Fruit fly (Drosophila melanogaster) whole organism, embryonic: ENCODE results near the gene zye.

Experiments used
- Bdp1 ChIP-seq: fragments of 200-800 bp; sonication (Bioruptor generic); optimal IDR thresholded peaks from 3 replicates; lab custom pipeline; 2016; ENCODE audit warnings: missing biosample characterization, missing genetic modification characterization
- Blimp-1 ChIP-seq: fragments of 200-800 bp; sonication (Bioruptor generic); optimal IDR thresholded peaks from 3 replicates; lab custom pipeline; 2018; ENCODE audit warnings: missing biosample characterization, missing genetic modification characterization, mild to moderate bottlenecking, moderate library complexity, missing genetic modification reagents
- CG10267 ChIP-seq: fragments of 200-800 bp; sonication (Bioruptor generic); optimal IDR thresholded peaks from 2 replicates; lab custom pipeline; 2018; ENCODE audit warnings: missing biosample characterization, mild to moderate bottlenecking, missing genetic modification characterization, moderate library complexity
- CG10654 ChIP-seq: fragments of 200-800 bp; sonication (Bioruptor generic); optimal IDR thresholded peaks from 2 replicates; lab custom pipeline; 2016; ENCODE audit warnings: missing biosample characterization, missing genetic modification characterization
- CG11696 ChIP-seq: fragments of 200-800 bp; sonication (Bioruptor generic); IDR thresholded peaks from 2 replicates; pipeline ENCODE4 v1.3.6; 2022; ENCODE audit warnings: missing biosample characterization, missing genetic modification characterization
- CG11723 ChIP-seq: fragments of 200-800 bp; sonication (Bioruptor generic); optimal IDR thresholded peaks from 2 replicates; lab custom pipeline; 2017; ENCODE audit warnings: missing biosample characterization, mild to moderate bottlenecking, missing genetic modification characterization
- CG12236 ChIP-seq: fragments of 200-800 bp; sonication (Bioruptor generic); optimal IDR thresholded peaks from 2 replicates; lab custom pipeline; 2016; ENCODE audit warnings: missing biosample characterization, missing genetic modification characterization
- CG13287 ChIP-seq: fragments of 200-800 bp; sonication (Bioruptor generic); IDR thresholded peaks from 2 replicates; pipeline ENCODE4 v1.3.6; 2022; ENCODE audit warnings: missing biosample characterization, missing genetic modification characterization; ENCODE audit not compliant: partially characterized antibody
- CG13775 ChIP-seq: fragments of 200-800 bp; sonication (Bioruptor generic); optimal IDR thresholded peaks from 3 replicates; lab custom pipeline; 2017; ENCODE audit warnings: missing biosample characterization, mild to moderate bottlenecking, missing genetic modification characterization
- CG15073 ChIP-seq: fragments of 200-800 bp; sonication (Bioruptor generic); optimal IDR thresholded peaks from 2 replicates; lab custom pipeline; 2016; ENCODE audit warnings: missing biosample characterization, missing genetic modification characterization
- CG1529 ChIP-seq: fragments of 200-800 bp; sonication (Bioruptor generic); optimal IDR thresholded peaks from 3 replicates; lab custom pipeline; 2018; ENCODE audit warnings: missing biosample characterization, missing genetic modification characterization
- CG1602 ChIP-seq: fragments of 200-800 bp; sonication (Bioruptor generic); optimal IDR thresholded peaks from 3 replicates; lab custom pipeline; 2016; ENCODE audit warnings: missing biosample characterization, missing genetic modification characterization
- CG16813 ChIP-seq: fragments of 200-800 bp; sonication (Bioruptor generic); IDR thresholded peaks from 3 replicates; pipeline ENCODE4 v1.3.6; 2022; ENCODE audit warnings: missing biosample characterization, missing genetic modification characterization; ENCODE audit not compliant: partially characterized antibody
- CG2875 ChIP-seq: fragments of 200-800 bp; sonication (Bioruptor generic); optimal IDR thresholded peaks from 2 replicates; lab custom pipeline; 2017; ENCODE audit warnings: missing biosample characterization, mild to moderate bottlenecking, missing genetic modification characterization, missing genetic modification reagents
- CG34376 ChIP-seq: fragments of 200-800 bp; sonication (Bioruptor generic); optimal IDR thresholded peaks from 2 replicates; lab custom pipeline; 2018; ENCODE audit warnings: missing biosample characterization, mild to moderate bottlenecking, missing genetic modification characterization
- CG3726 ChIP-seq: fragments of 200-800 bp; sonication (Bioruptor generic); IDR thresholded peaks from 3 replicates; pipeline ENCODE4, ENCODE4 v1.3.6; 2022; ENCODE audit warnings: missing biosample characterization, missing genetic modification characterization
- CG4282 ChIP-seq: fragments of 200-800 bp; sonication (Bioruptor generic); optimal IDR thresholded peaks from 2 replicates; lab custom pipeline; 2016; ENCODE audit warnings: missing biosample characterization, missing genetic modification characterization
- CG7786 ChIP-seq: fragments of 200-800 bp; sonication (Bioruptor generic); optimal IDR thresholded peaks from 2 replicates; lab custom pipeline; 2016; ENCODE audit warnings: missing biosample characterization, missing genetic modification characterization
- CG9437 ChIP-seq: fragments of 200-800 bp; sonication (Bioruptor generic); optimal IDR thresholded peaks from 2 replicates; lab custom pipeline; 2018; ENCODE audit warnings: missing biosample characterization, mild to moderate bottlenecking, missing genetic modification characterization
- CkIIα-i1 ChIP-seq: fragments of 200-800 bp; sonication (Bioruptor generic); IDR thresholded peaks from 2 replicates; pipeline ENCODE4 v1.3.6; 2022; ENCODE audit warnings: missing biosample characterization, missing genetic modification characterization
- Doc2 ChIP-seq: fragments of 200-800 bp; sonication (Bioruptor generic); IDR thresholded peaks from 2 replicates; pipeline ENCODE4 v1.3.6; 2022; ENCODE audit warnings: missing biosample characterization, missing genetic modification characterization
- E2f1 ChIP-seq: fragments of 200-800 bp; sonication (Bioruptor generic); IDR thresholded peaks from 2 replicates; pipeline ENCODE4 v1.3.6; 2022; ENCODE audit warnings: missing biosample characterization, missing genetic modification characterization
- Gsc ChIP-seq: fragments of 200-800 bp; sonication (Bioruptor generic); IDR thresholded peaks from 2 replicates; pipeline ENCODE4 v1.3.6; 2022; ENCODE audit warnings: missing biosample characterization, missing genetic modification characterization
- H2.0 ChIP-seq: fragments of 200-800 bp; sonication (Bioruptor generic); IDR thresholded peaks from 2 replicates; pipeline ENCODE4 v1.3.6; 2022; ENCODE audit warnings: missing biosample characterization, missing genetic modification characterization
- Hmr ChIP-seq: fragments of 200-800 bp; sonication (Bioruptor generic); optimal IDR thresholded peaks from 3 replicates; lab custom pipeline; 2017; ENCODE audit warnings: mild to moderate bottlenecking, missing biosample characterization, missing genetic modification reagents, missing genetic modification characterization
- Mrtf ChIP-seq: fragments of 200-800 bp; sonication (Bioruptor generic); IDR thresholded peaks from 3 replicates; pipeline ENCODE4 v1.3.6; 2022; ENCODE audit warnings: missing biosample characterization, missing genetic modification characterization
- NC2β ChIP-seq: fragments of 200-800 bp; sonication (Bioruptor generic); optimal IDR thresholded peaks from 2 replicates; lab custom pipeline; 2016; ENCODE audit warnings: missing biosample characterization, missing genetic modification characterization
- Nf-YB ChIP-seq: fragments of 200-800 bp; sonication (Bioruptor generic); optimal IDR thresholded peaks from 3 replicates; lab custom pipeline; 2019; ENCODE audit warnings: missing biosample characterization, mild to moderate bottlenecking, missing genetic modification characterization, moderate library complexity
- Nf-YC ChIP-seq: fragments of 200-800 bp; optimal IDR thresholded peaks from 3 replicates; lab custom pipeline; 2019; ENCODE audit warnings: missing biosample characterization, mild to moderate bottlenecking, missing genetic modification characterization, moderate library complexity
- Oaz ChIP-seq: fragments of 200-800 bp; sonication (Bioruptor generic); IDR thresholded peaks from 2 replicates; pipeline ENCODE4 v1.3.6; 2022; ENCODE audit warnings: missing biosample characterization, missing genetic modification characterization
- Optix ChIP-seq: fragments of 200-800 bp; sonication (Bioruptor generic); IDR thresholded peaks from 3 replicates; pipeline ENCODE4 v1.3.6; 2022; ENCODE audit warnings: missing biosample characterization, missing genetic modification characterization
- Poxn ChIP-seq: fragments of 200-800 bp; sonication (Bioruptor generic); IDR thresholded peaks from 2 replicates; pipeline ENCODE4 v1.3.6; 2022; ENCODE audit warnings: missing biosample characterization, missing genetic modification characterization
- Sin3A ChIP-seq: fragments of >200 bp; optimal IDR thresholded peaks from 2 replicates; lab custom pipeline; 2018
- Sox100B ChIP-seq: fragments of 200-800 bp; sonication (Bioruptor generic); optimal IDR thresholded peaks from 3 replicates; lab custom pipeline; 2018; ENCODE audit warnings: missing biosample characterization, mild to moderate bottlenecking, missing genetic modification characterization
- Trl ChIP-seq, 3 experiments: fragments of >200 bp in 2 of 3; fragments of 200-800 bp in 1 of 3; sonication (Bioruptor generic) in 1 of 3; optimal IDR thresholded peaks; 2 replicates in 1 of 3; 3 replicates in 2 of 3; lab custom pipeline; 2016 to 2017; ENCODE audit warnings: missing biosample characterization in 1 of 3, missing genetic modification characterization in 1 of 3
- chm ChIP-seq: fragments of 200-800 bp; sonication (Bioruptor generic); IDR thresholded peaks from 2 replicates; pipeline ENCODE4 v1.3.6; 2022; ENCODE audit warnings: missing biosample characterization, missing genetic modification characterization
- cwo ChIP-seq: fragments of 200-800 bp; sonication (Bioruptor generic); optimal IDR thresholded peaks from 3 replicates; lab custom pipeline; 2017; ENCODE audit warnings: missing biosample characterization, missing genetic modification characterization, mild to moderate bottlenecking, moderate library complexity, missing genetic modification reagents
- emc ChIP-seq: fragments of 200-800 bp; sonication (Bioruptor generic); optimal IDR thresholded peaks from 2 replicates; lab custom pipeline; 2016; ENCODE audit warnings: missing biosample characterization, missing genetic modification characterization
- esg ChIP-seq: fragments of 200-800 bp; sonication (Bioruptor generic); conservative IDR thresholded peaks from 2 replicates; pipeline ENCODE4 v1.3.6; 2022; ENCODE audit warnings: missing biosample characterization, missing genetic modification characterization
- fd102C ChIP-seq: fragments of 200-800 bp; sonication (Bioruptor generic); optimal IDR thresholded peaks from 2 replicates; lab custom pipeline; 2018; ENCODE audit warnings: missing biosample characterization, mild to moderate bottlenecking, missing genetic modification characterization, moderate library complexity
- gfzf ChIP-seq: fragments of 200-800 bp; sonication (Bioruptor generic); optimal IDR thresholded peaks from 2 replicates; lab custom pipeline; 2016; ENCODE audit warnings: missing biosample characterization, mild to moderate bottlenecking, missing genetic modification characterization, moderate library complexity
- klu ChIP-seq: fragments of 200-800 bp; sonication (Bioruptor generic); IDR thresholded peaks from 2 replicates; pipeline ENCODE4 v1.3.6; 2022; ENCODE audit warnings: missing biosample characterization, missing genetic modification characterization
- lilli ChIP-seq: fragments of 200-800 bp; sonication (Bioruptor generic); optimal IDR thresholded peaks from 3 replicates; lab custom pipeline; 2016; ENCODE audit warnings: missing biosample characterization, missing genetic modification characterization
- lmd ChIP-seq: fragments of 200-800 bp; sonication (Bioruptor generic); IDR thresholded peaks from 2 replicates; pipeline ENCODE4 v1.3.6; 2022; ENCODE audit warnings: missing biosample characterization, missing genetic modification characterization
- org-1 ChIP-seq: fragments of 200-800 bp; sonication (Bioruptor generic); optimal IDR thresholded peaks from 2 replicates; lab custom pipeline; 2017; ENCODE audit warnings: missing biosample characterization, missing genetic modification characterization
- repo ChIP-seq: fragments of 200-800 bp; sonication (Bioruptor generic); optimal IDR thresholded peaks from 2 replicates; lab custom pipeline; 2016; ENCODE audit warnings: missing biosample characterization, missing genetic modification characterization
- scrt ChIP-seq: fragments of 200-800 bp; sonication (Bioruptor generic); optimal IDR thresholded peaks from 2 replicates; lab custom pipeline; 2018; ENCODE audit warnings: missing biosample characterization, mild to moderate bottlenecking, missing genetic modification characterization, moderate library complexity
- trh ChIP-seq: fragments of 200-800 bp; sonication (Bioruptor generic); optimal IDR thresholded peaks from 2 replicates; lab custom pipeline; 2016; ENCODE audit warnings: missing biosample characterization, missing genetic modification characterization
- usp ChIP-seq: fragments of >200 bp; optimal IDR thresholded peaks from 2 replicates; lab custom pipeline; 2017; ENCODE audit warnings: missing biosample characterization, missing genetic modification characterization

Gene zye

dm6 chr3L:20441632-20442469 lies 28.4 kb downstream of the zye start, which contains the start of gene CG5910 (continued):
- TF ChIP-seq CG9437 (GFP tag; lab: Kevin White, UChicago) = peak; percentile 89
- TF ChIP-seq CG10654 = peak; percentile 76
- no peak for TF ChIP-seq NC2β (GFP tag; lab: Kevin White, UChicago)
- no peak for TF ChIP-seq CG15073 (GFP tag; lab: Kevin White, UChicago)
- peak; percentile 71 for TF ChIP-seq CG11723 (GFP tag; lab: Kevin White, UChicago)
- no peak for TF ChIP-seq Gsc (GFP tag; lab: Robert Waterston, UW)
- peak; percentile 70 for TF ChIP-seq esg (GFP tag; lab: Robert Waterston, UW)
- 0 out of 2 replicates have a peak, but pooled peaks have one; percentile 18 for TF ChIP-seq Poxn (GFP tag; lab: Robert Waterston, UW)
- TF ChIP-seq CG13775 (GFP tag; lab: Kevin White, UChicago) = peak; percentile 88
- TF ChIP-seq Sox100B (GFP tag; lab: Kevin White, UChicago) = peak; percentile 93
- TF ChIP-seq lmd = peak; percentile 84
- no peak for TF ChIP-seq Optix (GFP tag; lab: Robert Waterston, UW)
- TF ChIP-seq Mrtf = peak; percentile 64; the same call in 2 of the 3 replicates
- peak; percentile 78 for TF ChIP-seq CG2875 (GFP tag; lab: Kevin White, UChicago)
- TF ChIP-seq Hmr (GFP tag; lab: Kevin White, UChicago) = peak; percentile 94
- peak; percentile 63 for TF ChIP-seq lilli
- TF ChIP-seq CG1602 (GFP tag; lab: Kevin White, UChicago) = peak; percentile 76
- TF ChIP-seq Trl (optimal IDR thresholded peaks at IDR 0.05; lab: Kevin White, UChicago) = peak; percentile 31 to 44
- TF ChIP-seq Trl (GFP tag; optimal IDR thresholded peaks at IDR 0.05; lab: Kevin White, UChicago) = no peak
- TF ChIP-seq H2.0 (GFP tag; lab: Robert Waterston, UW) = peak; percentile 64
- TF ChIP-seq Nf-YC = peak; percentile 80
- TF ChIP-seq usp (GFP tag; lab: Kevin White, UChicago) = no peak
- TF ChIP-seq klu = peak; percentile 72
- TF ChIP-seq Oaz (GFP tag; lab: Robert Waterston, UW) = peak; percentile 50; the same call in 1 of the 2 replicates
- TF ChIP-seq CG13287 (GFP tag; lab: Robert Waterston, UW) = no peak
- peak; percentile 70 for TF ChIP-seq E2f1 (GFP tag; lab: Robert Waterston, UW)
- peak; percentile 55 for TF ChIP-seq chm (GFP tag; lab: Robert Waterston, UW)
- TF ChIP-seq Doc2 (GFP tag; lab: Robert Waterston, UW) = no peak
- peak; percentile 68 for TF ChIP-seq CG1529 (GFP tag; lab: Kevin White, UChicago)
- TF ChIP-seq CG7786 = peak; percentile 22
- peak; percentile 86 for TF ChIP-seq org-1 (GFP tag; lab: Kevin White, UChicago)
- peak; percentile 88 for TF ChIP-seq cwo
- no peak for TF ChIP-seq CG12236 (GFP tag; lab: Kevin White, UChicago)
- TF ChIP-seq Blimp-1 (GFP tag; lab: Kevin White, UChicago) = no peak
- TF ChIP-seq emc = no peak
- no peak for TF ChIP-seq CG4282 (GFP tag; lab: Kevin White, UChicago)
- no peak for TF ChIP-seq CG16813
- peak; percentile 37 for TF ChIP-seq trh (GFP tag; lab: Kevin White, UChicago)
- no peak for TF ChIP-seq repo (GFP tag; lab: Kevin White, UChicago)
- TF ChIP-seq CkIIα-i1 (GFP tag; lab: Robert Waterston, UW) = no peak
- peak; percentile 31 for TF ChIP-seq Bdp1 (GFP tag; lab: Kevin White, UChicago)
- TF ChIP-seq gfzf (GFP tag; lab: Kevin White, UChicago) = no peak
- no peak for TF ChIP-seq fd102C (GFP tag; lab: Kevin White, UChicago)
- peak; percentile 77 for TF ChIP-seq Nf-YB
- no peak for TF ChIP-seq Sin3A (lab: Kevin White, UChicago)
- peak; percentile 66; the same call in 1 of the 2 replicates for TF ChIP-seq CG11696 (GFP tag; lab: Robert Waterston, UW)
- TF ChIP-seq CG10267 = peak; percentile 89
- peak; percentile 80 for TF ChIP-seq CG34376 (GFP tag; lab: Kevin White, UChicago)
- TF ChIP-seq CG3726 = peak; percentile 68; the same call in 2 of the 3 replicates
- peak; percentile 98 for TF ChIP-seq scrt (GFP tag; lab: Kevin White, UChicago)
